Worm (Caenorhabditis elegans) whole organism, early embryonic: ENCODE data around the gene F58H1.5.

Experiments used
- aly-1 ChIP-seq: sonication (generic microtip); optimal IDR thresholded peaks from 2 replicates; lab custom pipeline; 2016; ENCODE audit warnings: missing genetic modification characterization, missing compliant biosample characterization
- ama-1 ChIP-seq: fragments of 150-350 bp; optimal IDR thresholded peaks from 2 replicates; lab custom pipeline; 2014
- ceh-13 ChIP-seq: fragments of 200-800 bp; sonication (Bioruptor generic); optimal IDR thresholded peaks from 2 replicates; lab custom pipeline; 2018; ENCODE audit warnings: mild to moderate bottlenecking, missing genetic modification characterization, missing compliant biosample characterization
- ceh-36 ChIP-seq: sonication (generic microtip); optimal IDR thresholded peaks from 2 replicates; lab custom pipeline; 2016; ENCODE audit warnings: missing genetic modification characterization, inconsistent platforms, missing compliant biosample characterization
- flt-1 ChIP-seq: fragments of 200-800 bp; sonication (Bioruptor generic); IDR thresholded peaks from 2 replicates; pipeline ENCODE4 v1.3.6; 2022; ENCODE audit warnings: missing genetic modification characterization, missing compliant biosample characterization
- hmbx-1 ChIP-seq: sonication (generic microtip); optimal IDR thresholded peaks from 2 replicates; lab custom pipeline; 2016; ENCODE audit warnings: mild to moderate bottlenecking, missing genetic modification characterization, missing compliant biosample characterization
- sea-1 ChIP-seq: fragments of 200-800 bp; sonication (Bioruptor generic); conservative IDR thresholded peaks from 2 replicates; pipeline ENCODE4 v1.3.6; 2022; ENCODE audit warnings: missing genetic modification characterization, missing compliant biosample characterization
- tbx-11 ChIP-seq: fragments of 200-800 bp; sonication (Bioruptor generic); IDR thresholded peaks from 2 replicates; pipeline ENCODE4 v1.3.6; 2022; ENCODE audit warnings: missing genetic modification characterization, missing compliant biosample characterization
- tbx-37 ChIP-seq: fragments of 200-800 bp; sonication (Bioruptor generic); conservative IDR thresholded peaks from 2 replicates; pipeline ENCODE4 v1.3.6; 2022; ENCODE audit warnings: missing genetic modification reagents, missing genetic modification characterization, missing compliant biosample characterization

DNA sequence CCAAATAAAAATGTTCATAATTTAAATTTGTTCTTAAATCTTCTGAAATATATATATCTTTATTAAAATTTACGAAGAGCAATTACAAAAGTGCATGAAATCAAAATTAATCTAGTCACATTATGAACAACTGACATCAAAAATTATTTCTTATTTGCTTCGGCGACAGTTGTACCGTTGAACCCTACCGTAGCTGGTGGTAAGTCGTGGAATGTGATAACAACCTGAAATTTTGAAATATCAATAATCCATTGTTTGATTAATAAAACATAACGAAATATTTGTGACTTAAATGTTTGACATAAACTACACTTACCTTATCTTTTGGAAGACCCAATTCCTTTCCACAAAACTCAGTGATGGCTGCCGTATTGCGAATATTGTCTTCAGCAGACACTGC is 18.5 kb downstream of the F58H1.5 start:
- TF ChIP-seq hmbx-1 (tag; lab: Kevin White, UChicago) (no peak), tbx-11 (GFP tag; lab: Robert Waterston, UW) (no peak), aly-1 (tag; lab: Kevin White, UChicago) (no peak), ceh-36 (tag; lab: Kevin White, UChicago) (no peak), ama-1 (lab: Kevin White, UChicago) (no peak), tbx-37 (GFP tag; lab: Robert Waterston, UW) (no peak), ceh-13 (GFP tag; lab: Kevin White, UChicago) (no peak), sea-1 (GFP tag; lab: Robert Waterston, UW) (no peak), flt-1 (GFP tag; lab: Robert Waterston, UW) (no peak)
